Fruit fly (Drosophila melanogaster): Measurements from ENCODE around the gene CG5828.

DNA sequence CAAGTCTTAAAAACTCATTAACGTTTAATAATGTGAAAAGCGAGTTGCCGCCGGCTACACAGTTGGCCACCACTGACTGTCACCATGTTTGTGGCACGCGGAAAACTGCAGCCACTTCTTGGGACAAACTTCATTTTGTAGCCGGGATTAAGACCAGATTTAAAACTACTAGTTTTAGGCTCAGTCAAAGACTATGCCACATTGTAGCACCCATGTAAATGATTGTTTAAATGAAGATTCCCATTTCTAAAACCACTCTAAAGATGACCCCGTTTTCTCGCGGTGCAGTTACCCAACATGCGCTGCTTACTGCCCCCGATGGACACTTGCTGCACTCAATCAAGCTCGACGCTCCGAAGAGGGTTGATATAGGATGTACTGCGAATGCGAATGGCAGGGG lies 3.4 kb upstream of the CG5828 start:
- TF ChIP-seq Mnt (GFP tag; optimal IDR thresholded peaks at IDR 0.05) (no peak), cnc (optimal IDR thresholded peaks at IDR 0.05) (no peak), tj (GFP tag; optimal IDR thresholded peaks at IDR 0.05) (no peak), CG14711 (tag; optimal IDR thresholded peaks at IDR 0.05) (no peak), ovo (GFP tag; optimal IDR thresholded peaks at IDR 0.05) (no peak), bab1 (GFP tag; optimal IDR thresholded peaks at IDR 0.05) (no peak), CG12768 (GFP tag; optimal IDR thresholded peaks at IDR 0.05) (no peak), toe (GFP tag; optimal IDR thresholded peaks at IDR 0.05) (no peak), kay (GFP tag; ENCODE audit: borderline replicate concordance) (no peak)
